Fruit fly (Drosophila melanogaster): ENCODE measurements around the gene CG33170.

The CG33170 gene

dm6 chr3L:22878723-22879343, 14.4 kb downstream of the CG33170 start, which contains the start of the genes Chro and Ssl1 (continued):
- TF ChIP-seq vnd (GFP tag; IDR thresholded peaks at IDR 0.05; ENCODE audit: partially characterized antibody), result no peak
- TF ChIP-seq CG1792 (GFP tag; optimal IDR thresholded peaks at IDR 0.05), result peak; percentile 100
- peak; percentile 99 for TF ChIP-seq fd64A (GFP tag; optimal IDR thresholded peaks at IDR 0.05)
- peak; percentile 100 for TF ChIP-seq zfh2 (GFP tag; optimal IDR thresholded peaks at IDR 0.05)
- TF ChIP-seq unpg (GFP tag; optimal IDR thresholded peaks at IDR 0.05), result peak; percentile 100
- TF ChIP-seq CG4707 (GFP tag; optimal IDR thresholded peaks at IDR 0.05), result peak; percentile 98
- peak; percentile 99 for TF ChIP-seq CG1603 (tag; optimal IDR thresholded peaks at IDR 0.05)
- peak; percentile 99 for TF ChIP-seq cas (GFP tag; IDR thresholded peaks at IDR 0.05)
- peak; percentile 87 for TF ChIP-seq CG7928 (GFP tag; optimal IDR thresholded peaks at IDR 0.05)
- TF ChIP-seq CG42726 (GFP tag; IDR thresholded peaks at IDR 0.05; ENCODE audit: partially characterized antibody), result peak; percentile 46; the same call in 1 of the 2 replicates
- TF ChIP-seq stwl (tag; optimal IDR thresholded peaks at IDR 0.05), result peak; percentile 92
- peak; percentile 99 for TF ChIP-seq CG16779 (GFP tag; IDR thresholded peaks at IDR 0.05)
- peak; percentile 100 for TF ChIP-seq Six4 (GFP tag; optimal IDR thresholded peaks at IDR 0.05)
- peak; percentile 99 for TF ChIP-seq twi (tag; optimal IDR thresholded peaks at IDR 0.05)
- peak; percentile 100 for TF ChIP-seq Atf-2 (GFP tag; optimal IDR thresholded peaks at IDR 0.05)
- TF ChIP-seq Kr (GFP tag; optimal IDR thresholded peaks at IDR 0.05), result peak; percentile 95
- TF ChIP-seq Jarid2 (GFP tag; optimal IDR thresholded peaks at IDR 0.05), result peak; percentile 98
- peak; percentile 97 for TF ChIP-seq wek (GFP tag; optimal IDR thresholded peaks at IDR 0.05)
- peak; percentile 100 for TF ChIP-seq Mad (GFP tag; optimal IDR thresholded peaks at IDR 0.05)
- TF ChIP-seq pb (GFP tag; optimal IDR thresholded peaks at IDR 0.05), result peak; percentile 100
- TF ChIP-seq Trl (optimal IDR thresholded peaks at IDR 0.05), result no peak
- TF ChIP-seq Trl (GFP tag; optimal IDR thresholded peaks at IDR 0.05), result peak; percentile 100
- TF ChIP-seq CG7987 (GFP tag; optimal IDR thresholded peaks at IDR 0.05), result peak; percentile 99
- peak; percentile 100 for TF ChIP-seq CG17829 (tag; optimal IDR thresholded peaks at IDR 0.05)
- TF ChIP-seq Hr78 (GFP tag; optimal IDR thresholded peaks at IDR 0.05), result peak in 1 of 2 experiments; percentile 96
- TF ChIP-seq D (optimal IDR thresholded peaks at IDR 0.05), result no peak
- TF ChIP-seq D (GFP tag; optimal IDR thresholded peaks at IDR 0.05), result peak; percentile 100
- TF ChIP-seq CG8281 (tag; optimal IDR thresholded peaks at IDR 0.05), result peak; percentile 96
- TF ChIP-seq rib (GFP tag; IDR thresholded peaks at IDR 0.05), result peak; percentile 99
- peak; percentile 99 for TF ChIP-seq YL-1 (GFP tag; optimal IDR thresholded peaks at IDR 0.05)
- TF ChIP-seq prd (optimal IDR thresholded peaks at IDR 0.05), result no peak
- peak; percentile 100 for TF ChIP-seq prd (GFP tag; IDR thresholded peaks at IDR 0.05)
- TF ChIP-seq HLH3B (GFP tag; IDR thresholded peaks at IDR 0.05), result peak; percentile 100
- peak; percentile 50 for TF ChIP-seq gfzf (GFP tag; optimal IDR thresholded peaks at IDR 0.05)
- peak; percentile 100 for TF ChIP-seq Max (GFP tag; optimal IDR thresholded peaks at IDR 0.05)
- TF ChIP-seq CG11504 (tag; optimal IDR thresholded peaks at IDR 0.05), result peak; percentile 99
- peak; percentile 90 for TF ChIP-seq CG10321 (GFP tag; IDR thresholded peaks at IDR 0.05)
- peak; percentile 100 for TF ChIP-seq pho (GFP tag; optimal IDR thresholded peaks at IDR 0.05)
- TF ChIP-seq corto (GFP tag; optimal IDR thresholded peaks at IDR 0.05), result peak; percentile 99
- TF ChIP-seq Ets65A (GFP tag), result peak; percentile 100
- TF ChIP-seq CG34422 (GFP tag; IDR thresholded peaks at IDR 0.05), result peak; percentile 100
- peak; percentile 100 for TF ChIP-seq CG17359 (tag; optimal IDR thresholded peaks at IDR 0.05)
- TF ChIP-seq unc-4 (GFP tag; IDR thresholded peaks at IDR 0.05; ENCODE audit: partially characterized antibody), result 0 out of 2 replicates have a peak, but pooled peaks have one; percentile 22
- peak; percentile 100 for TF ChIP-seq CG8944 (GFP tag; optimal IDR thresholded peaks at IDR 0.05)
- peak; percentile 100 for TF ChIP-seq gro (GFP tag; optimal IDR thresholded peaks at IDR 0.05)
- TF ChIP-seq PHDP (tag; optimal IDR thresholded peaks at IDR 0.05), result peak; percentile 100
- TF ChIP-seq Hsf (GFP tag; optimal IDR thresholded peaks at IDR 0.05), result peak; percentile 100
- TF ChIP-seq usp (GFP tag; optimal IDR thresholded peaks at IDR 0.05), result no peak
- TF ChIP-seq CG12744 (GFP tag; optimal IDR thresholded peaks at IDR 0.05), result peak; percentile 100
- peak; percentile 100 for TF ChIP-seq Meics (GFP tag; optimal IDR thresholded peaks at IDR 0.05)

All from whole organism, embryonic.